Worm (Caenorhabditis elegans) whole organism, L3 larva: Measurements from ENCODE around the gene str-250.

Experiments
- R02D3.7 ChIP-seq: fragments of 150-350 bp; optimal IDR thresholded peaks from 2 replicates; lab custom pipeline; 2014; ENCODE audit warnings: missing biosample characterization, missing genetic modification characterization
- ZK546.5 ChIP-seq: sonication (generic microtip); optimal IDR thresholded peaks from 2 replicates; lab custom pipeline; 2017; ENCODE audit warnings: missing biosample characterization, missing genetic modification characterization
- aly-2 ChIP-seq: fragments of 150-350 bp; optimal IDR thresholded peaks from 2 replicates; lab custom pipeline; 2014; ENCODE audit warnings: missing biosample characterization, missing genetic modification characterization
- ama-1 ChIP-seq: fragments of 150-350 bp; optimal IDR thresholded peaks from 2 replicates; lab custom pipeline; 2018
- ceh-16 ChIP-seq: sonication (generic microtip); optimal IDR thresholded peaks from 2 replicates; lab custom pipeline; 2017; ENCODE audit warnings: missing biosample characterization, missing genetic modification characterization
- ceh-82 ChIP-seq: fragments of 150-350 bp; optimal IDR thresholded peaks from 2 replicates; lab custom pipeline; 2014; ENCODE audit warnings: missing biosample characterization, missing genetic modification characterization
- ceh-9 ChIP-seq: sonication (generic microtip); optimal IDR thresholded peaks from 2 replicates; lab custom pipeline; 2018; ENCODE audit warnings: missing biosample characterization, missing genetic modification characterization
- daf-12 ChIP-seq: fragments of 150-350 bp; optimal IDR thresholded peaks from 2 replicates; lab custom pipeline; 2014; ENCODE audit warnings: missing biosample characterization, missing genetic modification reagents, missing genetic modification characterization
- egl-27 ChIP-seq: sonication (generic microtip); optimal IDR thresholded peaks from 4 replicates; lab custom pipeline; 2017; ENCODE audit warnings: missing biosample characterization, missing genetic modification reagents, missing genetic modification characterization
- egl-5 ChIP-seq: fragments of 150-350 bp; optimal IDR thresholded peaks from 2 replicates; lab custom pipeline; 2017; ENCODE audit warnings: missing biosample characterization, missing genetic modification reagents, missing genetic modification characterization, inconsistent platforms
- elt-2 ChIP-seq: sonication (generic microtip); optimal IDR thresholded peaks from 2 replicates; lab custom pipeline; 2016; ENCODE audit warnings: missing genetic modification reagents, mild to moderate bottlenecking, missing genetic modification characterization, missing compliant biosample characterization
- elt-3 ChIP-seq, 3 experiments: fragments of 150-350 bp in 1 of 3; sonication (generic microtip) in 2 of 3; optimal IDR thresholded peaks; 2 replicates in 2 of 3; 4 replicates in 1 of 3; lab custom pipeline; 2014 to 2017; ENCODE audit warnings: missing biosample characterization in 3 of 3, missing genetic modification characterization in 3 of 3
- eor-1 ChIP-seq, 2 experiments: fragments of 150-350 bp; optimal IDR thresholded peaks; 2 replicates each; lab custom pipeline; 2014 to 2018; ENCODE audit warnings: missing biosample characterization in 2 of 2, missing genetic modification characterization in 2 of 2
- fos-1 ChIP-seq: fragments of 150-350 bp; optimal IDR thresholded peaks from 2 replicates; lab custom pipeline; 2014; ENCODE audit warnings: missing biosample characterization, missing genetic modification characterization
- hmg-11 ChIP-seq: sonication (generic microtip); optimal IDR thresholded peaks from 2 replicates; lab custom pipeline; 2016; ENCODE audit warnings: missing genetic modification characterization, missing compliant biosample characterization
- jun-1 ChIP-seq: fragments of 150-350 bp; optimal IDR thresholded peaks from 2 replicates; lab custom pipeline; 2014; ENCODE audit warnings: missing biosample characterization, missing genetic modification reagents, missing genetic modification characterization
- lin-15B ChIP-seq: fragments of 150-350 bp; optimal IDR thresholded peaks from 2 replicates; lab custom pipeline; 2014; ENCODE audit warnings: missing biosample characterization, missing genetic modification characterization
- lin-39 ChIP-seq: fragments of 150-350 bp; optimal IDR thresholded peaks from 2 replicates; lab custom pipeline; 2018; ENCODE audit warnings: missing biosample characterization, missing genetic modification reagents, missing genetic modification characterization
- mdl-1 ChIP-seq: fragments of 150-350 bp; optimal IDR thresholded peaks from 2 replicates; lab custom pipeline; 2014; ENCODE audit warnings: missing biosample characterization, missing genetic modification characterization
- nfya-1 ChIP-seq: sonication (generic microtip); optimal IDR thresholded peaks from 2 replicates; lab custom pipeline; 2017; ENCODE audit warnings: missing genetic modification characterization, mild to moderate bottlenecking, missing compliant biosample characterization, antibody characterized with exemption, moderate library complexity; ENCODE audit not compliant: insufficient read depth
- nhr-12 ChIP-seq: fragments of 150-350 bp; optimal IDR thresholded peaks from 2 replicates; lab custom pipeline; 2014; ENCODE audit warnings: missing biosample characterization, missing genetic modification characterization
- nhr-25 ChIP-seq: sonication (generic microtip); optimal IDR thresholded peaks from 2 replicates; lab custom pipeline; 2017; ENCODE audit warnings: missing biosample characterization, missing genetic modification characterization
- nhr-28 ChIP-seq: fragments of 150-350 bp; optimal IDR thresholded peaks from 2 replicates; lab custom pipeline; 2014; ENCODE audit warnings: missing biosample characterization, missing genetic modification characterization
- nhr-43 ChIP-seq: sonication (generic microtip); optimal IDR thresholded peaks from 2 replicates; lab custom pipeline; 2016; ENCODE audit warnings: mild to moderate bottlenecking, missing genetic modification characterization, missing compliant biosample characterization; ENCODE audit not compliant: poor library complexity, severe bottlenecking
- nhr-76 ChIP-seq: fragments of 150-350 bp; sonication (generic microtip); optimal IDR thresholded peaks from 5 replicates; lab custom pipeline; 2014; ENCODE audit warnings: missing biosample characterization, missing genetic modification characterization
- pha-4 ChIP-seq: fragments of 150-350 bp; optimal IDR thresholded peaks from 2 replicates; lab custom pipeline; 2014; ENCODE audit warnings: missing biosample characterization, missing genetic modification reagents, missing genetic modification characterization
- pqm-1 ChIP-seq: fragments of 150-350 bp; optimal IDR thresholded peaks from 2 replicates; lab custom pipeline; 2017; ENCODE audit warnings: missing biosample characterization, missing genetic modification characterization, inconsistent platforms
- sea-2 ChIP-seq: fragments of 150-350 bp; sonication (generic microtip); optimal IDR thresholded peaks from 4 replicates; lab custom pipeline; 2014; ENCODE audit warnings: missing biosample characterization, missing genetic modification reagents, missing genetic modification characterization
- skn-1 ChIP-seq: fragments of 150-350 bp; optimal IDR thresholded peaks from 2 replicates; lab custom pipeline; 2014; ENCODE audit warnings: missing biosample characterization, missing genetic modification characterization
- snpc-4 ChIP-seq: fragments of 150-350 bp; optimal IDR thresholded peaks from 2 replicates; lab custom pipeline; 2014; ENCODE audit warnings: missing biosample characterization, missing genetic modification characterization
- tbx-2 ChIP-seq: sonication (generic microtip); optimal IDR thresholded peaks from 2 replicates; lab custom pipeline; 2016; ENCODE audit warnings: mild to moderate bottlenecking, missing genetic modification characterization, missing compliant biosample characterization
- zag-1 ChIP-seq: fragments of 150-350 bp; optimal IDR thresholded peaks from 2 replicates; lab custom pipeline; 2014; ENCODE audit warnings: missing biosample characterization, missing genetic modification characterization
- ztf-11 ChIP-seq: fragments of 150-350 bp; optimal IDR thresholded peaks from 2 replicates; lab custom pipeline; 2014; ENCODE audit warnings: missing biosample characterization, missing genetic modification characterization

str-250 gene

DNA sequence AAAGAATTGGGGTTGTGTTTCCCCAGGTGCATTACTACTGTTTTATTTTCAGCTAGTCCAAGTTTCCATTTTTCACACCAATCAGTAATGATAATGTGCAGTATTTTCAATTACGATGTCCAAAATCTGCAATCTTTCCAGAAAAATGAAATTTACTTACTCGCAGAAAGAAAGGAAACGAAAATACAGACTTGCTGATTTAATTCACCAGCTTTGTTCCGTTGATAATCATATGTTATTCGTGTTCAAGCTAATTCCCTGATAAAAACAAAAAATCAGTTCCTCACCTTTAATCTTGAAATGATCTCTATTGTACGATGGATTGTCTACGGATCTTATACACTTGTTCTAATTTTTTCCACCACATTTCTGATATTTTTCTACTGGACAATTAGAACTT lies 5.4 kb downstream of the str-250 start, which contains the start of gene srxa-11:
Gene srxa-11 (plus strand): TSS at position 301 of the 400 bp plus-strand sequence.
- TF ChIP-seq pha-4 (tag; lab: Kevin White, UChicago): no peak
- TF ChIP-seq skn-1 (tag; lab: Kevin White, UChicago): no peak
- no peak for TF ChIP-seq snpc-4 (tag; lab: Kevin White, UChicago)
- TF ChIP-seq nhr-43: no peak
- no peak for TF ChIP-seq lin-39 (tag; lab: Kevin White, UChicago)
- TF ChIP-seq R02D3.7 (tag; lab: Kevin White, UChicago): no peak
- TF ChIP-seq ama-1 (lab: Kevin White, UChicago): no peak
- no peak for TF ChIP-seq ztf-11 (tag; lab: Kevin White, UChicago)
- TF ChIP-seq nhr-76 (tag; lab: Kevin White, UChicago): no peak
- TF ChIP-seq zag-1 (tag; lab: Kevin White, UChicago): no peak
- no peak for TF ChIP-seq nfya-1 (tag; lab: Kevin White, UChicago)
- no peak for TF ChIP-seq ceh-16 (tag; lab: Kevin White, UChicago)

DNA sequence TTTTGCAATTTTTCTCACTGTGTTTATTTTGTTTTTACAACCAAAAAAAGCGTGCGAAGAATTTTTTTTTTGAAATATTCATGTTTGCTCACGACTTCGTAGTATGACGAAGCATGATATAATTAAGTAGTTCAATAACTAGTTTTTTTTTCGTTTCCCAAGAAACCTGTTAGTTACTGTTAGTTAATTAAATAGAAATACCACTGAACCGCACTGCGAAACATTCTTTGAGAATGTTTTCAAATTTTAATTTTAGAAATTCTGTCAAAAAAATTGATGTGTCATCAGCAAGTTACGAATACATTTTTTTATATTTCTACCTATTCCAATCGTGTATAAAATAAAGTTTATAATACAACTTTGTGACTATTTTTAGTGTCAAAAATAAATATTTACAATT lies 8.0 kb downstream of the str-250 start, which contains the start of gene srxa-12:
Gene srxa-12 (plus strand): TSS at position 301 of the 400 bp plus-strand sequence.
- TF ChIP-seq mdl-1 (tag; lab: Kevin White, UChicago) (no peak), skn-1 (tag; lab: Kevin White, UChicago) (no peak), eor-1 (tag; optimal IDR thresholded peaks at IDR 0.05; lab: Kevin White, UChicago) (no peak), nhr-28 (tag; lab: Kevin White, UChicago) (no peak), nhr-12 (tag; lab: Kevin White, UChicago) (no peak), lin-39 (tag; lab: Kevin White, UChicago) (no peak), R02D3.7 (tag; lab: Kevin White, UChicago) (no peak), nhr-25 (tag; lab: Kevin White, UChicago) (no peak), ZK546.5 (no peak), jun-1 (no peak), pha-4 (tag; lab: Kevin White, UChicago) (no peak), aly-2 (no peak), ceh-82 (no peak), ceh-9 (tag; lab: Kevin White, UChicago) (no peak), nhr-43 (no peak)

DNA sequence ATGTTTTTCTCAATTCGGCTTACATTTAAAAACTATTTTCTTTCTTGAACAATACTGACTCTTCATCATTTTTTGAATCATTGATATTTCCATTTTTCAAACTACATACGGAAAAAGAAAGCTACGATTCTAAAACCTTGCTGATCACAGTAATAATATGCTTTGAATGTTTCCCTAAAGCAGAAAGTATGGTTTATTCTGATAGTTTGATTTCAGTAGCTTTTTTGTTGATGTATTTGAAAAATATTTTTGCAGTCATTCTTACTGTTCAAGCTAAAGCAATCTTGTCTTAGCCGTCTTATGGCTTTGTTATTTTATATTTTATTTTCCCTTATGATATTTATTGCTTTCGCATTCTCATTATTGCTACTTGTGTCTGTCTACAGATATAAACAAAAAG lies 11.1 kb downstream of the str-250 start, which contains the start of gene srxa-13:
Gene srxa-13 (plus strand): TSS at position 301 of the 400 bp plus-strand sequence.
- TF ChIP-seq fos-1 (tag; lab: Kevin White, UChicago): no peak
- TF ChIP-seq ztf-11 (tag; lab: Kevin White, UChicago): no peak
- TF ChIP-seq lin-15B (tag; lab: Kevin White, UChicago): no peak
- TF ChIP-seq nhr-76 (tag; lab: Kevin White, UChicago): no peak
- no peak for TF ChIP-seq sea-2 (GFP tag; lab: Kevin White, UChicago)
- TF ChIP-seq egl-5 (tag; lab: Kevin White, UChicago): no peak

DNA sequence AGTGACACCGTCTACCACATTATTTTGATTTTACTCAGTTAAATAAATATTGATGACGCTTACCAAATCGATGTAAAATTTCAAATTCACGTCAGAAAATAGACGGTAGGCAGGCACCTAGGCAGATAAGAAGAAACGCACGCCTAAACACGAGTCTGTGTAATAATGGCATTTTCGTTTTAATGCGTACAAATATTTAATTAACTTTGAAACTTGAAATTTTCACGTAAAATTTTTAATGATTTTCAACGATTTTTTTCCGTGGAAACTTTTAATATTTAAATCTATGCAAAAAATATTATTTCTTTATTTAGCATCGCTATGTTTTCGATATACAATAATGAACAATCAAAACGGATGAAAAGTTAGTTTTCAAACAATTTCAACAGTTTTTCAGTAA lies 12.8 kb downstream of the str-250 start, which contains the start of gene C06B3.16:
Gene C06B3.16 (plus strand): TSS at position 301 of the 400 bp plus-strand sequence.
- TF ChIP-seq elt-2 (tag; lab: Kevin White, UChicago) (no peak), nhr-25 (tag; lab: Kevin White, UChicago) (no peak), nhr-28 (tag; lab: Kevin White, UChicago) (no peak)

DNA sequence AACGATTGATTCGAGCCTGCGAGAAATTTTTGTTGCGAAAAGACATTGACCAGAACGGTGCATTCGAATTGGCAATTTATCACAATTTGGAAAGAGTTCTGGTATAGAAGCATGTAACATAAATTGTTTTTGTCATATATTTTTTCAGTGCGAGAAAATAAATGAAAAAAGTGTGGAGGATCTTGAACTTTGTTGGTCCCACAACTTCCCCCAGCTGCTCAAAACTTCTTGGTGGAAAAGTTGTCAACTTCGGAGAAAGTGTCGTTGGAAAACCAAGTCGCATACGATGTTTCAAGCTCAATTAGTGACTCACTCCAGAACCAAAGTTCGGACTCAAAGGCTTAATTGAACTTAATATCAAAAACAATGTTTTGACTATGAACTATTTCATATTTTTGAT lies 13.5 kb downstream of the str-250 start:
- no peak for TF ChIP-seq ceh-16 (tag; lab: Kevin White, UChicago)
- no peak for TF ChIP-seq nhr-28 (tag; lab: Kevin White, UChicago)
- no peak for TF ChIP-seq hmg-11
- no peak for TF ChIP-seq nfya-1 (tag; lab: Kevin White, UChicago)
- TF ChIP-seq daf-12 (tag; lab: Kevin White, UChicago): no peak
- no peak for TF ChIP-seq nhr-76 (tag; lab: Kevin White, UChicago)
- TF ChIP-seq elt-3 (tag; optimal IDR thresholded peaks at IDR 0.05; lab: Kevin White, UChicago): no peak

DNA sequence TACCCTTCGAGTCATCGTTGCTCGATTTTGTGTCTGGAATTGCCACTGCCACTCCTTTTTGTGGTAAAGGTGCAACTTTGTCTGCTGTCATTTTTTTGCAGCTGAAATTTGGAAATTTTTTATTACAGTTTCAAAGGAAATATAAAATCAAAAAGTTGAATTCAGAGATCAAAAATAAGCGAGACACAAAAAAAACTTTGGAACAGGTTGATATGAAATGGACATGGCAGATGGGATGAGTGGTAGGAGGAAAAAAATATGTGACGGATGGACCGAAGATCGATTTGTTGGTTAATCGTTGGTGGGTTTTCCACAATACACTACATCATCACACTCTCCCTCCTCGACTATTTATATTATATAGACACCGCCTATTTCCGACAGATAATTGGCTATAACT lies 16.1 kb downstream of the str-250 start, which contains the start of gene R10D12.1:
Gene R10D12.1 (minus strand): TSS at position 101 of the 400 bp plus-strand sequence.
- no peak for TF ChIP-seq nhr-12 (tag; lab: Kevin White, UChicago)
- TF ChIP-seq ceh-16 (tag; lab: Kevin White, UChicago): no peak
- TF ChIP-seq pha-4 (tag; lab: Kevin White, UChicago): no peak
- TF ChIP-seq ZK546.5: no peak
- no peak for TF ChIP-seq jun-1
- TF ChIP-seq pqm-1 (tag; lab: Kevin White, UChicago): no peak
- TF ChIP-seq tbx-2 (tag; lab: Kevin White, UChicago): no peak
- no peak for TF ChIP-seq nfya-1 (tag; lab: Kevin White, UChicago)
- no peak for TF ChIP-seq egl-27 (tag; lab: Kevin White, UChicago)
- TF ChIP-seq eor-1 (tag; optimal IDR thresholded peaks at IDR 0.05; lab: Kevin White, UChicago): no peak
- no peak for TF ChIP-seq fos-1 (tag; lab: Kevin White, UChicago)
